Worm (Caenorhabditis elegans): ENCODE results near the gene acr-25.

The acr-25 gene

ce11 chrIV:6433424-6433823 is 30.7 kb upstream of the acr-25 start (continued):
- TF ChIP-seq hlh-11 (tag; optimal IDR thresholded peaks at IDR 0.05) (peak; percentile 47), ceh-28 (tag; optimal IDR thresholded peaks at IDR 0.05) (no peak), daf-16 (GFP tag; optimal IDR thresholded peaks at IDR 0.05) (no peak), daf-16 (tag; optimal IDR thresholded peaks at IDR 0.05) (peak; percentile 53), madf-9 (GFP tag; conservative IDR thresholded peaks at IDR 0.05) (no peak), jun-1 (tag; optimal IDR thresholded peaks at IDR 0.05) (no peak), spr-3 (GFP tag; optimal IDR thresholded peaks at IDR 0.05) (no peak), nhr-111 (GFP tag; optimal IDR thresholded peaks at IDR 0.05) (no peak), aly-2 (tag; optimal IDR thresholded peaks at IDR 0.05) (no peak), ceh-82 (tag; optimal IDR thresholded peaks at IDR 0.05) (no peak), lir-3 (tag; optimal IDR thresholded peaks at IDR 0.05) (no peak), tag-97 (GFP tag; IDR thresholded peaks at IDR 0.05) (no peak), dmd-6 (GFP tag; IDR thresholded peaks at IDR 0.05) (peak; percentile 20; the same call in 1 of the 2 replicates), snpc-4 (tag; optimal IDR thresholded peaks at IDR 0.05) (no peak), T20F7.1 (GFP tag; optimal IDR thresholded peaks at IDR 0.05) (no peak), mdt-29 (GFP tag; IDR thresholded peaks at IDR 0.05) (no peak), mes-2 (tag; optimal IDR thresholded peaks at IDR 0.05; ENCODE audit: poor library complexity, severe bottlenecking) (no peak)

ce11 chrIV:6438051-6438450 is 26.1 kb upstream of the acr-25 start, which contains the start of gene dlc-5:
TSS of gene dlc-5 (plus strand) at chrIV:6438204.
- peak; percentile 94 for TF ChIP-seq aha-1 (tag)
- TF ChIP-seq hlh-11 (tag; optimal IDR thresholded peaks at IDR 0.05): no peak

DNA sequence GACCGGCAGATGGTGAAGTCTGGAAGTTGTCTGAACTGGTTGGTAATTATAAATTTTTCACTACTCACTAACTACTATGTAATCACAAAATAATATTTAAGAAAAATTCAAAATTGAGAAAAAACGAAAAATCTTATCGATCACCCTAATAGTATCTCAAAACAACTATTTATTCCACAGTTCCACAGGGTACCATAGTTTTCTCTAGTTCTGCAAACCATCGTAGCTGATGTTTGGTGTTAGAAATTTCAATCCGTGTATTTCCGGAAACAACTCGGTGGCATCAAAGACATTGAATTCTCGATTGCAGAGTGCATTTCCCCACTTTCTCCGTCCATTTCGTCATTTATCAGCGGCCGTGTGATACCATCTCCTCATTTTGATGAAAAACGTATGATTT is 22.5 kb upstream of the acr-25 start, which contains the start of gene Y73B6BL.31:
Gene Y73B6BL.31 (plus strand): TSS at position 301 of the 400 bp plus-strand sequence.
- TF ChIP-seq Y75B8A.6 (GFP tag; IDR thresholded peaks at IDR 0.05) (no peak), hif-1 (tag; optimal IDR thresholded peaks at IDR 0.05) (no peak), unc-39 (tag; optimal IDR thresholded peaks at IDR 0.05) (no peak)

DNA sequence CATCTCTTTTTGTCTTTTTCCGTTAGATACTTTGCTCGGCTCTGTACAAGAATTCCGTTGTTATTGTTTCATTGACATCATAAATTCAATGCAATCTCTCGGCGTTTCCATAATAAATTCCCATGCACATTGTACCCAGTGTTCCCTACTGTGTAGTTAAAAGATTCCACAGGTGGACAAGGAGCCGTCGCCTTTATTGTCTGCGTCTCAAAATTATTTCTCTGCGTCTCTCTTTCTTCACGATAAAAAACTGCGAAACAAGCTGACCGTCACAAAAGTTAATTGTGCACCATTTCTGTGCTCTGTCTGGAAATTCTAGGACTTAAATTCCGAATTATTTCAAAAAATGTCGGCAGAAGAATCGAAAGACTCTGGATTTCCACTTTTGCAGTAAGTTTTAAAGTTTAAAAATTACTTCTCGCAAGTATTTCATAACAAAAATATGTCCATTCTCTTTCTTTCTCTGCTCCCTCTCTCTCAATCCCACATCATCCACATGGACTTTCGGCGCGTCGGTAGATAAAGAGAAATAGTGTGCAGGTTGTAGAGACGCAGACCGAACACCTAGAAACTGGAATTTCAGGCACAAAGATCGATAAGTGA is 22.0 kb upstream of the acr-25 start:
- TF ChIP-seq ces-1 (GFP tag; optimal IDR thresholded peaks at IDR 0.05): no peak
- no peak for TF ChIP-seq lin-1 (GFP tag; IDR thresholded peaks at IDR 0.05)
- TF ChIP-seq mdt-29 (GFP tag; IDR thresholded peaks at IDR 0.05): no peak
- TF ChIP-seq tag-97 (GFP tag; IDR thresholded peaks at IDR 0.05): no peak
- TF ChIP-seq hlh-30 (tag; optimal IDR thresholded peaks at IDR 0.05; ENCODE audit: insufficient read depth): peak; percentile 3
- no peak for TF ChIP-seq spr-3 (GFP tag; optimal IDR thresholded peaks at IDR 0.05)
- TF ChIP-seq daf-16 (GFP tag; optimal IDR thresholded peaks at IDR 0.05): no peak
- peak; percentile 53 for TF ChIP-seq daf-16 (tag; optimal IDR thresholded peaks at IDR 0.05)
- no peak for TF ChIP-seq nhr-6 (tag; optimal IDR thresholded peaks at IDR 0.05)
- TF ChIP-seq daf-19 (GFP tag; conservative IDR thresholded peaks at IDR 0.05): 0 out of 2 replicates have a peak, but pooled peaks have one; percentile 22
- TF ChIP-seq fos-1 (tag; optimal IDR thresholded peaks at IDR 0.05): no peak
- TF ChIP-seq dmd-6 (GFP tag; IDR thresholded peaks at IDR 0.05): peak; percentile 58
- TF ChIP-seq saeg-2 (GFP tag; IDR thresholded peaks at IDR 0.05): no peak
- no peak for TF ChIP-seq Y105C5A.15 (GFP tag; IDR thresholded peaks at IDR 0.05)
- no peak for TF ChIP-seq mxl-3 (GFP tag; optimal IDR thresholded peaks at IDR 0.05)
- TF ChIP-seq ceh-28 (tag; optimal IDR thresholded peaks at IDR 0.05): no peak
- TF ChIP-seq attf-4 (tag; optimal IDR thresholded peaks at IDR 0.05): no peak
- TF ChIP-seq ceh-32 (tag; optimal IDR thresholded peaks at IDR 0.05; ENCODE audit: poor library complexity): no peak
- TF ChIP-seq ztf-7 (tag; optimal IDR thresholded peaks at IDR 0.05): no peak
- no peak for TF ChIP-seq mes-2 (tag; optimal IDR thresholded peaks at IDR 0.05; ENCODE audit: poor library complexity, severe bottlenecking)
- no peak for TF ChIP-seq gei-8 (GFP tag; optimal IDR thresholded peaks at IDR 0.05)
- peak; percentile 83 for TF ChIP-seq hlh-11 (tag; optimal IDR thresholded peaks at IDR 0.05)
- TF ChIP-seq php-3 (GFP tag; IDR thresholded peaks at IDR 0.05): peak; percentile 65; the same call in 1 of the 2 replicates
- TF ChIP-seq dve-1 (tag; optimal IDR thresholded peaks at IDR 0.05; ENCODE audit: insufficient read depth): peak; percentile 69
- TF ChIP-seq mdl-1 (tag; optimal IDR thresholded peaks at IDR 0.05): peak; percentile 8 to 22
- peak; percentile 32 for TF ChIP-seq nhr-77 (tag; optimal IDR thresholded peaks at IDR 0.05)
- TF ChIP-seq ceh-44 (GFP tag; IDR thresholded peaks at IDR 0.05): no peak
- TF ChIP-seq dpl-1 (GFP tag; optimal IDR thresholded peaks at IDR 0.05): peak; percentile 14
- no peak for TF ChIP-seq nhr-237 (tag; optimal IDR thresholded peaks at IDR 0.05)
- TF ChIP-seq ceh-20 (GFP tag; IDR thresholded peaks at IDR 0.05): no peak
- TF ChIP-seq Y5F2A.4 (GFP tag; optimal IDR thresholded peaks at IDR 0.05): no peak
- TF ChIP-seq F10B5.3 (tag; optimal IDR thresholded peaks at IDR 0.05): no peak
